Fruit fly (Drosophila melanogaster): ENCODE measurements around the gene ATPsynCF6.

Gene ATPsynCF6

dm6 chr3R:23388798-23389197 lies 32.9 kb upstream of the ATPsynCF6 start, which contains the start of gene CG31515:
TSS of gene CG31515 (minus strand) at chr3R:23388898.
- TF ChIP-seq psq (optimal IDR thresholded peaks at IDR 0.05), result no peak

- TF ChIP-seq insv (optimal IDR thresholded peaks at IDR 0.05) (no peak), Sin3A (optimal IDR thresholded peaks at IDR 0.05) (no peak), h (optimal IDR thresholded peaks at IDR 0.05) (no peak), ttk (optimal IDR thresholded peaks at IDR 0.05) (no peak), psq (optimal IDR thresholded peaks at IDR 0.05) (no peak), Myc (optimal IDR thresholded peaks at IDR 0.05) (no peak)
Observed at dm6 chr3R:23386907-23387306, 31.0 kb upstream of the ATPsynCF6 start.

- TF ChIP-seq ttk (optimal IDR thresholded peaks at IDR 0.05) (no peak), Sin3A (optimal IDR thresholded peaks at IDR 0.05) (no peak), psq (optimal IDR thresholded peaks at IDR 0.05) (no peak), h (optimal IDR thresholded peaks at IDR 0.05) (no peak), Myc (optimal IDR thresholded peaks at IDR 0.05) (no peak), insv (optimal IDR thresholded peaks at IDR 0.05) (no peak)
Observed at dm6 chr3R:23386021-23386457, 30.2 kb upstream of the ATPsynCF6 start.

dm6 chr3R:23384591-23385260 lies 28.9 kb upstream of the ATPsynCF6 start, which contains the start of gene CG4393:
TSS of gene CG4393 (minus strand) at chr3R:23384777.
- TF ChIP-seq Myc (optimal IDR thresholded peaks at IDR 0.05) (no peak), insv (optimal IDR thresholded peaks at IDR 0.05) (no peak), ttk (optimal IDR thresholded peaks at IDR 0.05) (no peak), h (optimal IDR thresholded peaks at IDR 0.05) (no peak), psq (optimal IDR thresholded peaks at IDR 0.05) (no peak), Sin3A (optimal IDR thresholded peaks at IDR 0.05) (no peak)

dm6 chr3R:23383723-23384122 lies 27.9 kb upstream of the ATPsynCF6 start:
- no peak for TF ChIP-seq psq (optimal IDR thresholded peaks at IDR 0.05)
- no peak for TF ChIP-seq insv (optimal IDR thresholded peaks at IDR 0.05)
- TF ChIP-seq h (optimal IDR thresholded peaks at IDR 0.05), result no peak
- no peak for TF ChIP-seq Myc (optimal IDR thresholded peaks at IDR 0.05)
- TF ChIP-seq Sin3A (optimal IDR thresholded peaks at IDR 0.05), result no peak
- TF ChIP-seq ttk (optimal IDR thresholded peaks at IDR 0.05), result no peak

dm6 chr3R:23377288-23377687 lies 21.4 kb upstream of the ATPsynCF6 start:
- no peak for TF ChIP-seq insv (optimal IDR thresholded peaks at IDR 0.05)
- no peak for TF ChIP-seq Sin3A (optimal IDR thresholded peaks at IDR 0.05)
- no peak for TF ChIP-seq Myc (optimal IDR thresholded peaks at IDR 0.05)
- no peak for TF ChIP-seq ttk (optimal IDR thresholded peaks at IDR 0.05)
- no peak for TF ChIP-seq h (optimal IDR thresholded peaks at IDR 0.05)
- no peak for TF ChIP-seq psq (optimal IDR thresholded peaks at IDR 0.05)

dm6 chr3R:23374290-23374689 lies 18.4 kb upstream of the ATPsynCF6 start:
- TF ChIP-seq h (optimal IDR thresholded peaks at IDR 0.05) (no peak), psq (optimal IDR thresholded peaks at IDR 0.05) (no peak), insv (optimal IDR thresholded peaks at IDR 0.05) (no peak), ttk (optimal IDR thresholded peaks at IDR 0.05) (no peak), Sin3A (optimal IDR thresholded peaks at IDR 0.05) (no peak), Myc (optimal IDR thresholded peaks at IDR 0.05) (no peak)

dm6 chr3R:23373403-23373802 lies 17.5 kb upstream of the ATPsynCF6 start, which contains the start of gene CG42828:
TSS of gene CG42828 (plus strand) at chr3R:23373703.
- TF ChIP-seq Myc (optimal IDR thresholded peaks at IDR 0.05) (no peak), ttk (optimal IDR thresholded peaks at IDR 0.05) (no peak), psq (optimal IDR thresholded peaks at IDR 0.05) (no peak), Sin3A (optimal IDR thresholded peaks at IDR 0.05) (no peak), insv (optimal IDR thresholded peaks at IDR 0.05) (no peak), h (optimal IDR thresholded peaks at IDR 0.05) (no peak)

- TF ChIP-seq ttk (optimal IDR thresholded peaks at IDR 0.05), result no peak
- no peak for TF ChIP-seq psq (optimal IDR thresholded peaks at IDR 0.05)
- no peak for TF ChIP-seq Myc (optimal IDR thresholded peaks at IDR 0.05)
- TF ChIP-seq insv (optimal IDR thresholded peaks at IDR 0.05), result no peak
- TF ChIP-seq Sin3A (optimal IDR thresholded peaks at IDR 0.05), result no peak
- TF ChIP-seq h (optimal IDR thresholded peaks at IDR 0.05), result no peak
Observed at dm6 chr3R:23372624-23373023, 16.8 kb upstream of the ATPsynCF6 start, which contains the start of gene CG42827. TSS of gene CG42827 (plus strand) at chr3R:23372924.

dm6 chr3R:23368235-23368634 lies 12.4 kb upstream of the ATPsynCF6 start:
- TF ChIP-seq Myc (optimal IDR thresholded peaks at IDR 0.05) (no peak), ttk (optimal IDR thresholded peaks at IDR 0.05) (no peak), h (optimal IDR thresholded peaks at IDR 0.05) (no peak), psq (optimal IDR thresholded peaks at IDR 0.05) (no peak), Sin3A (optimal IDR thresholded peaks at IDR 0.05) (no peak), insv (optimal IDR thresholded peaks at IDR 0.05) (no peak)

- TF ChIP-seq ttk (optimal IDR thresholded peaks at IDR 0.05) (no peak), insv (optimal IDR thresholded peaks at IDR 0.05) (no peak), h (optimal IDR thresholded peaks at IDR 0.05) (no peak), Myc (optimal IDR thresholded peaks at IDR 0.05) (no peak), psq (optimal IDR thresholded peaks at IDR 0.05) (no peak), Sin3A (optimal IDR thresholded peaks at IDR 0.05) (no peak)
Observed at dm6 chr3R:23367540-23367939, 11.7 kb upstream of the ATPsynCF6 start.

- TF ChIP-seq h (optimal IDR thresholded peaks at IDR 0.05), result no peak
- TF ChIP-seq insv (optimal IDR thresholded peaks at IDR 0.05), result no peak
- TF ChIP-seq Sin3A (optimal IDR thresholded peaks at IDR 0.05), result no peak
- no peak for TF ChIP-seq Myc (optimal IDR thresholded peaks at IDR 0.05)
- no peak for TF ChIP-seq psq (optimal IDR thresholded peaks at IDR 0.05)
- no peak for TF ChIP-seq ttk (optimal IDR thresholded peaks at IDR 0.05)
Observed at dm6 chr3R:23365028-23365427, 9.2 kb upstream of the ATPsynCF6 start.
